Worm (Caenorhabditis elegans) whole organism, L4 larva: ENCODE results near the gene C29E4.11.

Experiments used
- R02D3.7 ChIP-seq: fragments of 150-350 bp; sonication (generic microtip); optimal IDR thresholded peaks from 3 replicates; lab custom pipeline; 2014; ENCODE audit warnings: missing biosample characterization, missing genetic modification characterization
- T20F7.1 ChIP-seq: fragments of 200-800 bp; sonication (Bioruptor generic); optimal IDR thresholded peaks from 2 replicates; lab custom pipeline; 2018; ENCODE audit warnings: mild to moderate bottlenecking, missing genetic modification characterization, missing compliant biosample characterization
- Y105C5A.15 ChIP-seq: fragments of 200-800 bp; sonication (Bioruptor generic); IDR thresholded peaks from 2 replicates; pipeline ENCODE4 v1.3.6; 2022; ENCODE audit warnings: missing genetic modification characterization, missing compliant biosample characterization
- ZK337.2 ChIP-seq: fragments of 200-800 bp; sonication (Bioruptor generic); IDR thresholded peaks from 2 replicates; pipeline ENCODE4 v1.3.6; 2022; ENCODE audit warnings: missing genetic modification reagents, missing genetic modification characterization, missing compliant biosample characterization
- aha-1 ChIP-seq: fragments of 150-350 bp; peaks from one replicate; lab custom pipeline; 2014; ENCODE audit warnings: missing biosample characterization, missing genetic modification characterization
- aly-2 ChIP-seq: sonication (generic microtip); optimal IDR thresholded peaks from 2 replicates; lab custom pipeline; 2018; ENCODE audit warnings: missing biosample characterization, missing genetic modification characterization
- ama-1 ChIP-seq: fragments of 150-350 bp; optimal IDR thresholded peaks from 2 replicates; lab custom pipeline; 2014; ENCODE audit warnings: inconsistent platforms, mixed read lengths
- cey-2 ChIP-seq: sonication (generic microtip); optimal IDR thresholded peaks from 3 replicates; lab custom pipeline; 2017; ENCODE audit warnings: missing genetic modification characterization, mild to moderate bottlenecking, missing compliant biosample characterization, antibody characterized with exemption, borderline replicate concordance; ENCODE audit not compliant: insufficient read depth
- ctbp-1 ChIP-seq: fragments of 200-800 bp; sonication (Bioruptor generic); IDR thresholded peaks from 2 replicates; pipeline ENCODE4 v1.3.6; 2022; ENCODE audit warnings: missing genetic modification reagents, missing genetic modification characterization, missing compliant biosample characterization
- daf-16 ChIP-seq, 3 experiments: sonication (generic microtip); optimal IDR thresholded peaks; 2 replicates each; lab custom pipeline; 2016 to 2017; ENCODE audit warnings: missing genetic modification characterization in 3 of 3, missing genetic modification reagents in 3 of 3, mild to moderate bottlenecking in 2 of 3, missing compliant biosample characterization in 2 of 3, missing biosample characterization in 1 of 3, moderate library complexity in 1 of 3
- dmd-6 ChIP-seq: fragments of 200-800 bp; sonication (Bioruptor generic); IDR thresholded peaks from 2 replicates; pipeline ENCODE4 v1.3.6; 2022; ENCODE audit warnings: missing genetic modification reagents, missing genetic modification characterization, missing compliant biosample characterization
- dpl-1 ChIP-seq: fragments of 150-350 bp; optimal IDR thresholded peaks from 2 replicates; lab custom pipeline; 2014; ENCODE audit warnings: missing biosample characterization, missing genetic modification reagents, missing genetic modification characterization
- dve-1 ChIP-seq: sonication (generic microtip); optimal IDR thresholded peaks from 2 replicates; lab custom pipeline; 2017; ENCODE audit warnings: antibody characterized with exemption, mild to moderate bottlenecking, missing genetic modification characterization, missing compliant biosample characterization; ENCODE audit not compliant: insufficient read depth
- egl-27 ChIP-seq: sonication (generic microtip); optimal IDR thresholded peaks from 3 replicates; lab custom pipeline; 2017; ENCODE audit warnings: missing biosample characterization, missing genetic modification reagents, missing genetic modification characterization
- egl-43 ChIP-seq: fragments of 200-800 bp; sonication (Bioruptor generic); IDR thresholded peaks from 2 replicates; pipeline ENCODE4 v1.3.6; 2022; ENCODE audit warnings: missing genetic modification reagents, missing genetic modification characterization, missing compliant biosample characterization
- fkh-10 ChIP-seq: fragments of 150-350 bp; optimal IDR thresholded peaks from 2 replicates; lab custom pipeline; 2014; ENCODE audit warnings: missing biosample characterization, missing genetic modification reagents, missing genetic modification characterization
- hlh-11 ChIP-seq: fragments of 200-800 bp; sonication (Bioruptor generic); optimal IDR thresholded peaks from 2 replicates; lab custom pipeline; 2018; ENCODE audit warnings: mild to moderate bottlenecking, missing genetic modification characterization, missing compliant biosample characterization
- hmg-1.1 ChIP-seq: fragments of 200-800 bp; sonication (Bioruptor generic); IDR thresholded peaks from 2 replicates; pipeline ENCODE4 v1.3.6; 2022; ENCODE audit warnings: missing genetic modification reagents, missing genetic modification characterization, missing compliant biosample characterization
- lin-13 ChIP-seq: fragments of 150-350 bp; optimal IDR thresholded peaks from 2 replicates; lab custom pipeline; 2014; ENCODE audit warnings: missing biosample characterization, missing genetic modification reagents, missing genetic modification characterization
- lin-38 ChIP-seq: fragments of 200-800 bp; sonication (Bioruptor generic); IDR thresholded peaks from 2 replicates; pipeline ENCODE4 v1.3.6; 2022; ENCODE audit warnings: missing genetic modification reagents, missing genetic modification characterization, missing compliant biosample characterization
- lsy-2 ChIP-seq, 2 experiments: fragments of 150-350 bp in 1 of 2; sonication (generic microtip) in 1 of 2; optimal IDR thresholded peaks; 2 replicates each; lab custom pipeline; 2014 to 2017; ENCODE audit warnings: missing biosample characterization in 2 of 2, missing genetic modification characterization in 2 of 2
- mep-1 ChIP-seq: fragments of 150-350 bp; sonication (generic microtip); optimal IDR thresholded peaks from 3 replicates; lab custom pipeline; 2014; ENCODE audit warnings: missing biosample characterization, missing genetic modification characterization
- mes-2 ChIP-seq: sonication (generic microtip); optimal IDR thresholded peaks from 2 replicates; lab custom pipeline; 2016; ENCODE audit warnings: missing genotype, mild to moderate bottlenecking, missing genetic modification characterization, missing compliant biosample characterization; ENCODE audit not compliant: poor library complexity, severe bottlenecking
- nhr-111 ChIP-seq: fragments of 200-800 bp; sonication (Bioruptor generic); optimal IDR thresholded peaks from 2 replicates; lab custom pipeline; 2018; ENCODE audit warnings: mild to moderate bottlenecking, missing genetic modification characterization, missing compliant biosample characterization
- nhr-25 ChIP-seq: sonication (generic microtip); optimal IDR thresholded peaks from 2 replicates; lab custom pipeline; 2017; ENCODE audit warnings: missing genetic modification characterization, mild to moderate bottlenecking, missing compliant biosample characterization, antibody characterized with exemption, moderate library complexity, borderline replicate concordance; ENCODE audit not compliant: insufficient read depth
- nhr-41 ChIP-seq: fragments of 200-800 bp; sonication (Bioruptor generic); IDR thresholded peaks from 2 replicates; pipeline ENCODE4 v1.3.6; 2022; ENCODE audit warnings: missing genetic modification reagents, missing genetic modification characterization, missing compliant biosample characterization
- nhr-77 ChIP-seq: fragments of 150-350 bp; optimal IDR thresholded peaks from 2 replicates; lab custom pipeline; 2014; ENCODE audit warnings: missing biosample characterization, missing genetic modification characterization
- skn-1 ChIP-seq: fragments of 150-350 bp; optimal IDR thresholded peaks from 2 replicates; lab custom pipeline; 2014; ENCODE audit warnings: missing biosample characterization, missing genetic modification characterization
- snpc-4 ChIP-seq: fragments of 150-350 bp; optimal IDR thresholded peaks from 2 replicates; lab custom pipeline; 2014; ENCODE audit warnings: missing biosample characterization, missing genetic modification characterization
- spr-3 ChIP-seq: fragments of 200-800 bp; sonication (Bioruptor generic); optimal IDR thresholded peaks from 2 replicates; lab custom pipeline; 2018; ENCODE audit warnings: mild to moderate bottlenecking, missing genetic modification characterization, missing compliant biosample characterization
- unc-62 ChIP-seq, 3 experiments: fragments of 150-350 bp in 1 of 3; sonication (generic microtip); optimal IDR thresholded peaks in 2 of 3; peaks in 1 of 3; 1 replicate in 1 of 3; 2 replicates in 2 of 3; lab custom pipeline; 2014 to 2017; ENCODE audit warnings: missing biosample characterization in 3 of 3, missing genetic modification characterization in 3 of 3, missing genetic modification reagents in 3 of 3, missing genotype in 1 of 3
- zag-1 ChIP-seq: fragments of 150-350 bp; optimal IDR thresholded peaks from 2 replicates; lab custom pipeline; 2014; ENCODE audit warnings: missing biosample characterization, missing genetic modification characterization
- zfp-2 ChIP-seq: sonication (generic microtip); optimal IDR thresholded peaks from 2 replicates; lab custom pipeline; 2016; ENCODE audit warnings: mild to moderate bottlenecking, missing genetic modification characterization, missing compliant biosample characterization
- zfp-3 ChIP-seq: fragments of 200-800 bp; sonication (Bioruptor generic); conservative IDR thresholded peaks from 2 replicates; pipeline ENCODE4 v1.3.6; 2022; ENCODE audit warnings: missing genetic modification reagents, missing genetic modification characterization, missing compliant biosample characterization
- zip-11 ChIP-seq: fragments of 200-800 bp; sonication (Bioruptor generic); IDR thresholded peaks from 2 replicates; pipeline ENCODE4 v1.3.6; 2022; ENCODE audit warnings: missing genetic modification characterization, missing compliant biosample characterization
- ztf-7 ChIP-seq: fragments of 150-350 bp; optimal IDR thresholded peaks from 2 replicates; lab custom pipeline; 2014; ENCODE audit warnings: missing biosample characterization, missing genetic modification characterization

Gene C29E4.11

DNA sequence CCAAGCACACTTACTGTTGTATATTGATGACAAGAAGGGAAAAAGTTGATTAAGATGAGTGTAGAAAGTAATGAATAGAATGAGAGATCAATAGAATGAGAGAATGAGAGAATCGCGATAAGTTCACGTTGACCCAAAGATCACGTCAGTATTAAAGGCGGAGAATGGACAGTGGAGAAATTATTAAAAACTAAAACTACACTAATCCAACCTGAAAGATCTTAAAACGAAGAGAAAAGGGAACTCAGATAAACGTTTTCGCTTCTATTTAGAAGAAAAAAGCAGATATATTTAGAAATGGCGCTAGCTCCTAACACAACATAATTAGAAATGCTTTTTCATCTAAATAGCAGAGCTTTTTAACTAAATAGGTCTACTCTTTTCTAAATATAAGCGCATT lies 4.7 kb downstream of the C29E4.11 start, which contains the start of gene let-754:
let-754 (minus strand) TSS at position 101 of the 400 bp plus-strand sequence.
- no peak for TF ChIP-seq zfp-3 (GFP tag; lab: Robert Waterston, UW)
- no peak for TF ChIP-seq zip-11 (GFP tag; lab: Robert Waterston, UW)
- no peak for TF ChIP-seq ZK337.2 (GFP tag; lab: Robert Waterston, UW)
- TF ChIP-seq nhr-111 (GFP tag; lab: Kevin White, UChicago): no peak
- TF ChIP-seq aly-2 (tag; lab: Kevin White, UChicago): no peak
- no peak for TF ChIP-seq egl-43 (GFP tag; lab: Robert Waterston, UW)
- no peak for TF ChIP-seq ztf-7 (tag; lab: Kevin White, UChicago)
- TF ChIP-seq zfp-2 (tag; lab: Kevin White, UChicago): no peak
- TF ChIP-seq ctbp-1 (GFP tag; lab: Robert Waterston, UW): no peak
- no peak for TF ChIP-seq snpc-4 (tag; lab: Kevin White, UChicago)
- no peak for TF ChIP-seq R02D3.7
- no peak for TF ChIP-seq nhr-25 (tag; lab: Kevin White, UChicago)
- no peak for TF ChIP-seq skn-1 (tag; lab: Kevin White, UChicago)
- TF ChIP-seq dve-1: no peak
- TF ChIP-seq Y105C5A.15 (GFP tag; lab: Robert Waterston, UW): no peak
- no peak for TF ChIP-seq nhr-77 (tag; lab: Kevin White, UChicago)
- no peak for TF ChIP-seq lin-13
- no peak for TF ChIP-seq spr-3

DNA sequence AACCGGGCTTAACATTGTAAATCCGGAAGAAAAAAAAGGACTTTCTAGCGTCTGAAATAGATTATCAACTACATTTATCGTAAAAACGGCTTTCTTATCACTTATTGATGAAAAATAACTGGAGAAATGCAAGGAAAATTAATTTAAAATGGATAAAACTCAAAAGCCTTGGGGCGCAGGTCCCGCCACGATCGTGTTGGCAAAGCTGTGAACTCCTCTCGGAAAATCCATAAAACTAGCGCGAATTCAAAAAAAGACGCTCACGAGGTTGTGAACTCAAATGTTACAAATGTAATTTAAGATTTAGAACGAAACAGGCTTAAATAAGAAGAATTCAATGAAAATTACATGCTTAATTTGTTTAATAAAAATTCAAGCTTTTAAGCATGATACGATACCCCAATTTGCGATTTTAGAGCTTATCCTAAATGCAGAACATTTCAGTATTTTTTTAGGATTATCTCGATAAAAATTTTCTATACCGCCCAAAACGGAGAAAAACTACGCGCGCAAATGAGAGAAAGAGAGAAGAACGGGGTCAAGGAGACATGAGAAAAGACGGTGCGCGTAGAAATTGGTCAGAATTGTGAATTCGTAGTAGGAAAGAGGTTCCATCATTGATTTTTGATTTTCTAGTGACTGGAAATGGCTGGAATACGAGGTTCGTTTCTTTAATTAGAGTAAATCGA lies 5.7 kb downstream of the C29E4.11 start, which contains the start of gene C29E4.15:
C29E4.15 (plus strand) TSS at position 547 of the 689 bp plus-strand sequence.
- TF ChIP-seq daf-16 (GFP tag; optimal IDR thresholded peaks at IDR 0.05; lab: Kevin White, UChicago) (no peak), daf-16 (tag; optimal IDR thresholded peaks at IDR 0.05; lab: Kevin White, UChicago) (no peak), hmg-1.1 (peak; percentile 37; the same call in 1 of the 2 replicates), fkh-10 (GFP tag; lab: Kevin White, UChicago) (peak; percentile 19), zag-1 (tag; lab: Kevin White, UChicago) (no peak), mes-2 (peak; percentile 69), hlh-11 (tag; lab: Kevin White, UChicago) (no peak), lsy-2 (tag; optimal IDR thresholded peaks at IDR 0.05; lab: Kevin White, UChicago) (peak in 1 of 2 experiments; percentile 76), lin-38 (GFP tag; lab: Robert Waterston, UW) (no peak), zfp-3 (GFP tag; lab: Robert Waterston, UW) (no peak), dpl-1 (GFP tag; lab: Kevin White, UChicago) (peak; percentile 86), mep-1 (tag; lab: Kevin White, UChicago) (no peak), dmd-6 (GFP tag; lab: Robert Waterston, UW) (no peak), unc-62 (GFP tag; optimal IDR thresholded peaks at IDR 0.05 in 1 of 2; lab: Kevin White, UChicago) (peak in 1 of 2 experiments; percentile 86), unc-62 (tag; optimal IDR thresholded peaks at IDR 0.05; lab: Kevin White, UChicago) (no peak), cey-2 (tag; lab: Kevin White, UChicago) (no peak), T20F7.1 (no peak)

DNA sequence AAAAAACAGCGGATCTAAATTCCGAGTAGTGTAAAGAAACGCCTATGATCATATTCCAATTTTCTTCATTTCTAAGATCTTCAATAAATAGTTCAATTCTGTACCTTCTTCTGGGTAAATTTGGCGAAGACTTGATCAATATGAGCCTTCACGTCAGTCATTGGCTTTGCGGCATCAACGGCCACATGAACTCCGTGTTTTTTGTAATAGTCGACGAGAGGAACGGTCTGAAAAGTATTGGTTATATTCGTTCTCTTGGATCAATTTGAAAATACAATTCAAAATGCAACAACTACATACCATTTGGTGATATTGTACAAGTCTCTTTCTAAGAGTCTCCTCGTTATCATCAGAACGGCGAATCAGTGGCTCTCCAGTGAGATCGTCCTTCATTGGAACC lies 7.5 kb downstream of the C29E4.11 start:
- peak; percentile 92 for TF ChIP-seq aha-1 (tag; lab: Kevin White, UChicago)
- no peak for TF ChIP-seq egl-27

DNA sequence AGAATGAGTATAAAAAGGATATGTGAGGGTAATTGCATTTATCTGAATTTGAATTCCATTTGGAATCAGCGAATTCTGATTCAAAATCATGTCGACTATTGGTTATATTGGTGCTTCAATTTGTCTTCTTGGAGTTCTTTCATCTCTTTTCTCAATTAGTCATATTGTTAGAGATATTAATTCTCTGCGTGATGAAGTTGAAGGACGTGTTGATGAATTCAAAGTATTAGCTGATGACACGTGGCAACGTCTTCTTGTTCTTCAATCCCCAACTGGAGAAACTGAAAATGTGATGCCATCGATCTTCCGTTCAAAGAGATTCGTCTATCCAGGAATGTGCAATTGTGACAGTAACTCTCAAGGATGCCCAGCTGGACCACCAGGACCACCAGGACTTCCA lies 9.1 kb downstream of the C29E4.11 start, which contains the start of gene col-90:
col-90 (plus strand) TSS at position 37 of the 400 bp plus-strand sequence.
- TF ChIP-seq ama-1 (peak; percentile 1), nhr-41 (GFP tag; lab: Robert Waterston, UW) (no peak), aha-1 (tag; lab: Kevin White, UChicago) (peak; percentile 75)
